Worm (Caenorhabditis elegans) whole organism, late embryonic: ENCODE measurements around the gene C03E10.3.

ENCODE experiments used
- ama-1 ChIP-seq: fragments of 150-350 bp; optimal IDR thresholded peaks from 2 replicates; lab custom pipeline; 2014
- dve-1 ChIP-seq: sonication (generic microtip); optimal IDR thresholded peaks from 2 replicates; lab custom pipeline; 2017; ENCODE audit warnings: antibody characterized with exemption, mild to moderate bottlenecking, missing genetic modification characterization, missing compliant biosample characterization
- hlh-30 ChIP-seq: sonication (generic microtip); optimal IDR thresholded peaks from 2 replicates; lab custom pipeline; 2017; ENCODE audit warnings: antibody characterized with exemption, missing genetic modification characterization, missing compliant biosample characterization; ENCODE audit not compliant: insufficient read depth
- madf-2 ChIP-seq: sonication (generic microtip); optimal IDR thresholded peaks from 2 replicates; lab custom pipeline; 2017; ENCODE audit warnings: missing genetic modification characterization, missing compliant biosample characterization
- nhr-11 ChIP-seq: fragments of 150-350 bp; optimal IDR thresholded peaks from 2 replicates; lab custom pipeline; 2014; ENCODE audit warnings: missing biosample characterization, missing genetic modification characterization
- pag-3 ChIP-seq: sonication (generic microtip); optimal IDR thresholded peaks from 2 replicates; lab custom pipeline; 2016; ENCODE audit warnings: missing compliant biosample characterization, missing genetic modification characterization, borderline replicate concordance
- pat-9 ChIP-seq: fragments of 200-800 bp; sonication (Bioruptor generic); optimal IDR thresholded peaks from 2 replicates; lab custom pipeline; 2018; ENCODE audit warnings: mild to moderate bottlenecking, missing genetic modification characterization, moderate library complexity, missing compliant biosample characterization
- pax-1 ChIP-seq: fragments of 150-350 bp; optimal IDR thresholded peaks from 2 replicates; lab custom pipeline; 2014; ENCODE audit warnings: missing biosample characterization, missing genetic modification characterization

- no peak for TF ChIP-seq ama-1 (lab: Kevin White, UChicago)
- no peak for TF ChIP-seq dve-1
- TF ChIP-seq pag-3 (tag; lab: Kevin White, UChicago): no peak
- no peak for TF ChIP-seq pat-9 (tag; lab: Kevin White, UChicago)
- TF ChIP-seq pax-1 (tag; lab: Kevin White, UChicago): no peak
- TF ChIP-seq nhr-11 (tag; lab: Kevin White, UChicago): no peak
- TF ChIP-seq madf-2 (tag; lab: Kevin White, UChicago): no peak
- no peak for TF ChIP-seq hlh-30
These were observed 35.5 kb downstream of the C03E10.3 start, which contains the start of gene F47G9.4 for ce11 chrV:11321719-11322118.
